Worm (Caenorhabditis elegans) whole organism, L4/young adult: ENCODE results near the gene F31E8.5.

Source experiments
- W03F9.2 ChIP-seq: fragments of 150-350 bp; optimal IDR thresholded peaks from 2 replicates; lab custom pipeline; 2014; ENCODE audit warnings: missing biosample characterization, missing genetic modification characterization
- dao-5 ChIP-seq: sonication (generic microtip); optimal IDR thresholded peaks from 2 replicates; lab custom pipeline; 2016; ENCODE audit warnings: missing genotype, missing genetic modification characterization, moderate library complexity, missing compliant biosample characterization
- him-1 ChIP-seq: sonication (generic microtip); optimal IDR thresholded peaks from 2 replicates; lab custom pipeline; 2016; ENCODE audit warnings: missing genotype, missing genetic modification reagents, missing genetic modification characterization, missing compliant biosample characterization

The F31E8.5 gene

DNA sequence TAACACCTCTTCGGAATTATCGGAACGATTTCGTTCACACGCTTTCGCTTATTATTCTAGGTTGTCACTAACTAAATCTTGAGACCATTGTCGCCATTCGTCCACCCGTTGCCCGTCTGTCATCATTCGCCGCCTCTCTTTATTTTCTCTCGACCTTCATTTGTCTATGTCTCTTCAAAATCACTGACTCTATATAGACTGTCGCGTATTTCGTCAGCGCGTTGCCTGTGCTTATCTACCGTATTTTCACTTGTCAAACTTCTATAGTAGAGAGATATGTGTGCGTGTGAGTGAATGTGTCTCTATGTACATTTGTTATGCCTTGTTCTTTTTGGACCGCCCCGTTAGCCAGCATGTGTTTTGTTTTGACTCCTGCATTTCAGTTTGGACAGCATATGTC is 22.0 kb upstream of the F31E8.5 start:
- TF ChIP-seq W03F9.2 (tag; lab: Kevin White, UChicago), result no peak
- TF ChIP-seq dao-5 (tag; lab: Kevin White, UChicago), result no peak
- no peak for TF ChIP-seq him-1 (tag; lab: Kevin White, UChicago)

- TF ChIP-seq him-1 (tag; lab: Kevin White, UChicago) (peak; percentile 6), dao-5 (tag; lab: Kevin White, UChicago) (no peak), W03F9.2 (tag; lab: Kevin White, UChicago) (no peak)
Measured at ce11 chrII:6828073-6828900, 21.2 kb upstream of the F31E8.5 start.

DNA sequence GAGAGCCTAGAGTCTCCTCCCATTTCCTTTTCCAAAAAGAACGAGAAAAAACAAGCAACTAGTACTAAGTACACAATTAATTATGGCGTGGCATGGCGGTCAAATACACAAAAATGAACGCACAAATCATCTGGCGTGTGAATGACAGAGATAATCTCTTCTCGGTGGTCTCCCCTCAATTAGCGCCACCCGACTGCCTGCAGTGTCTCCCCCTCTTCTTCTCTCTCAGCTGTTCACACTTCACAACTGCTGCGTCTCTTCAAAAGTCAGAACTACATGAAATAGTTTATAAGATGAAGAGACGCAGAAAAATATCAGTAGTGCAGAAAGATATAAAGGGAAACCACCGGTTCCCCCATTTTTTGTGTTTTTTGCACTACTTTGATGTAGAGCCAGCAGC is 20.3 kb upstream of the F31E8.5 start:
- no peak for TF ChIP-seq him-1 (tag; lab: Kevin White, UChicago)
- no peak for TF ChIP-seq W03F9.2 (tag; lab: Kevin White, UChicago)
- TF ChIP-seq dao-5 (tag; lab: Kevin White, UChicago), result no peak

DNA sequence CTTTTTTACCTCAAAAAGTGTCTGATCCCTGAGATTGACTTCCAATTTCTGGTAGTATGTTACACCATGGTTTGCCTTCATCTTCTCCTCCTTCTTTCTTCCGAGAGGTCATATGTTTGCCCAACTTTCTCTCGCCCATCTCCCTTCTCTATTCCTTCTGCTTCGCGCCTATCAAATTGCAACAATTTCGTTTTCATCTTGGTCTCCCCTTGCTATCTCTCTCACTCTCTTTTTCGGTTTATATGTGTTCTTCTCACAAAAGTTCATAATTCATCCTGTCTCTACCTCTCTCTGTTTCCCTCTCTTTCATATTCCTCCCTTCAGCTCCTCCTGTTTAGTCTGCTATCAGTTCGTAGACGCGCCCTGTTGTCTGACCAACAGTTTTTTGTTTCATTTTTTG is 19.7 kb upstream of the F31E8.5 start:
- TF ChIP-seq W03F9.2 (tag; lab: Kevin White, UChicago) (no peak), dao-5 (tag; lab: Kevin White, UChicago) (no peak), him-1 (tag; lab: Kevin White, UChicago) (no peak)

DNA sequence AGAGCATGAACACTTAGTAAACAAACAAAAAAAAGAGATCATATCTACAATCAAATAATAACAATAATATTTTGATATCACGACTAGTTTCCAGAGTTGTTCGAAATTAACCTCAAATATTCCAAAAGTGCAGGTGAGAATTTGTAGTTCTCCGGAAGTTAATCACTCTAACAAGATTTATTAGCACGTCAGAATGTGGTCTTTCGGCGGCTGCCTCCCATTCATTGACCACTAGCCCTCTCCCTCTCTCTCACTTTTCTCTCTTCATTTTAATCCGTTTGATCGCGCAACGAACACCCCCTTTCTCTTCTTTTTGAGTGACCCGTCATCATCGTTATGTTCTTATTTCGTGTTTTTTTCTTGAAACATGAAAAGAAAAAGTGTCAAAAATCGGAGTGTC is 18.7 kb upstream of the F31E8.5 start:
- TF ChIP-seq him-1 (tag; lab: Kevin White, UChicago), result no peak
- no peak for TF ChIP-seq dao-5 (tag; lab: Kevin White, UChicago)
- no peak for TF ChIP-seq W03F9.2 (tag; lab: Kevin White, UChicago)

- TF ChIP-seq him-1 (tag; lab: Kevin White, UChicago) (no peak), W03F9.2 (tag; lab: Kevin White, UChicago) (no peak), dao-5 (tag; lab: Kevin White, UChicago) (no peak)
Measured at ce11 chrII:6824524-6824923, 17.5 kb upstream of the F31E8.5 start.

DNA sequence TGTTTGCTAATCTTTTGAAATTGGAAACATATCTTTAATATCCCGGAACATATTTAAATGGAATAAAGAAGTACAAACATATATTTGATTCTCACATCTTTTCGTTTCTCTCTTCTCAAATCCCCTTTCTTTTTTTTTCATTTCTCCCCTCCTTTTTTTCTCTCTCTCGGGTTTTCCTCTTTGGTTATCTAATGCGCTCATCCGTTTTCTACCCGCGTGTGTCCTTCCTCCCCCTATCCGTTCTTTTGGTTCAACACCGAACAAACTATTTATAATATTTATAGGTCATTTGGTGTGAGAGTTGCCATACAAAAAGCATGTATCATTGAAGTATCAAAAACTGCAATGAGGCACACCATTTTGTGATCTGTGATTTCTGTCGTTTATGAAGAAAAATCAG is 16.9 kb upstream of the F31E8.5 start:
- no peak for TF ChIP-seq dao-5 (tag; lab: Kevin White, UChicago)
- no peak for TF ChIP-seq W03F9.2 (tag; lab: Kevin White, UChicago)
- peak; percentile 40 for TF ChIP-seq him-1 (tag; lab: Kevin White, UChicago)

DNA sequence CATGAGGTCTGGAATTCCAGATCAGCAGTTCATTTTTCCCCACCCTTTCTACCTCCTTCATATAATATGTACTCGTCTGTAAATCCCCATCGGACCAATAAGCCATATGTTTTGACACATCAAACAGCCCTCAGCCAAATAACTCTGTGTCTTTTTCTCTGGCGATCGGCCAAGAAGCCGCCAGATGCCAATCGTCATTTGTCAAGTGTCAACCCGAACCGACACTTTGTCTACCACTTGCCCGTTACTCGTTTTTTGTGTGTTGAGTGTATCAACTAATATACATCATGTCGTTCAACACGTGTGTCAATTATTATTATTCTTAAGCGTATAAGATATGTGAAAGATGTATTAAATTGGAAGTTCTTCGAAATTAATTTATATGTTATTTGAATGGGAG is 16.2 kb upstream of the F31E8.5 start:
- TF ChIP-seq him-1 (tag; lab: Kevin White, UChicago) (no peak), dao-5 (tag; lab: Kevin White, UChicago) (no peak), W03F9.2 (tag; lab: Kevin White, UChicago) (no peak)

ce11 chrII:6822347-6822746 is 15.3 kb upstream of the F31E8.5 start:
- TF ChIP-seq dao-5 (tag; lab: Kevin White, UChicago), result no peak
- peak; percentile 5 for TF ChIP-seq him-1 (tag; lab: Kevin White, UChicago)

ce11 chrII:6821832-6822231 is 14.8 kb upstream of the F31E8.5 start:
- TF ChIP-seq dao-5 (tag; lab: Kevin White, UChicago) (no peak), him-1 (tag; lab: Kevin White, UChicago) (no peak), W03F9.2 (tag; lab: Kevin White, UChicago) (no peak)

ce11 chrII:6821118-6821517 is 14.1 kb upstream of the F31E8.5 start:
- no peak for TF ChIP-seq him-1 (tag; lab: Kevin White, UChicago)
- TF ChIP-seq dao-5 (tag; lab: Kevin White, UChicago), result no peak
- TF ChIP-seq W03F9.2 (tag; lab: Kevin White, UChicago), result no peak

DNA sequence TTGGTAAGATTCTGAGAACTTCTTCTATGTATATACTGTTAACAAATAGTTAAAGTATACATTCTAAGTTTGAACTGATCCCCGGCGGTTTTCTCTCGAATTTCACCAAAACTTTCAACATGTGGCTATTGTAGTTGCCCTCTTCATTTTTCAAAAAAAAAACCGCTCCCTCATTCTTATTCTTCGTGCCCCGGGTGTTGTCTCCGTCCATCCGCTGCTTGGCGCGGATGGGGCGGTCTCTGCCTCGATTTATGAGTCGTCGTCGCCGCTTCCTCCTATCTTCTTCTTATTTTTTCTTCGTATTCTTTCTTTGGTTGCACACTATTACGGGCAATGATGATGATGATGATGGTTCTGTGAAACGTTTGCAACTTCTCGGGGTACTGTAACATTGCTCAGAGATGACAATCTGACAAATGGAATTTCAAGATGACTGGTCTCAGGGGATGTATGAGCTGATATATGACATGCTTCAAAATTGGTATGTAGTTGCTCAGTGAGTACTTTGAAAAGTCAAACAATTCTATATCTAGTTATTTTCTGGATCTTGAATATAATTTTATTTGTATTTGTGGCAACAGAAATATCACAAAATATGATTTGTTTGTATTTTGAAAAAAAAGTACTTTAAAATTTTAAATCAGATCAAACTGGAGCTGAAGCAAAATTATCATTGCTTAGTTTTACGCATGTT is 13.4 kb upstream of the F31E8.5 start:
- TF ChIP-seq dao-5 (tag; lab: Kevin White, UChicago), result no peak
- TF ChIP-seq him-1 (tag; lab: Kevin White, UChicago), result peak; percentile 16
- no peak for TF ChIP-seq W03F9.2 (tag; lab: Kevin White, UChicago)

DNA sequence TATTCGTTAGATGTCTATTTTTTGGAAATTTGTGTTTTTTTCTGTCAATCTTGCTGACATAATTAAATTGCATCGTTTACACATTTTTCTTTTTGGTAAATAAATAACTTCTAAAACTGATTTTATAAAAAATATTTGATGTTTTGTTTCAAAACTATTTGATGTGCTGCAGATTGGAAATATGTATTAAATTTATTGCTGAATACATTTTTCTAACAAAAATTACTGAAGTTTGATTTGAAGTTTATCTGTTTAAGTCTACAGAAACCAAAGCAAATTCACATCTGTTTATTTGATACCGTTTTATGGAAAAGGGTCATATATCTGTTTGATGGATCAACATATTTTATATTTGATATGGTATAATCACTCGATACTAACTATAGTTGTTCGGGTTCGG is 9.3 kb upstream of the F31E8.5 start:
- TF ChIP-seq dao-5 (tag; lab: Kevin White, UChicago) (no peak), W03F9.2 (tag; lab: Kevin White, UChicago) (no peak), him-1 (tag; lab: Kevin White, UChicago) (no peak)
